Fruit fly (Drosophila melanogaster): ENCODE data around the gene CG33257.

CG33257 gene

dm6 chr3L:16385880-16386584 lies 39.9 kb downstream of the CG33257 start, which contains the start of the genes Agpat3 and RAF2 (continued):
- TF ChIP-seq cad (GFP tag; optimal IDR thresholded peaks at IDR 0.05) (no peak), CG4424 (GFP tag; optimal IDR thresholded peaks at IDR 0.05) (peak; percentile 28), H15 (GFP tag; IDR thresholded peaks at IDR 0.05) (0 out of 3 replicates have a peak, but pooled peaks have one; percentile 13), Nf-YB (GFP tag; optimal IDR thresholded peaks at IDR 0.05) (peak; percentile 6), az2 (GFP tag; optimal IDR thresholded peaks at IDR 0.05) (peak; percentile 47), CG11695 (GFP tag; IDR thresholded peaks at IDR 0.05) (peak; percentile 53; the same call in 1 of the 3 replicates), CG16779 (GFP tag; IDR thresholded peaks at IDR 0.05) (no peak), wor (GFP tag; IDR thresholded peaks at IDR 0.05) (0 out of 2 replicates have a peak, but pooled peaks have one; percentile 21), CG3163 (GFP tag; optimal IDR thresholded peaks at IDR 0.05) (no peak), CoRest (tag; optimal IDR thresholded peaks at IDR 0.05) (peak; percentile 75), Aef1 (GFP tag; IDR thresholded peaks at IDR 0.05) (peak; percentile 38), Med (GFP tag) (peak; percentile 82), sens-2 (GFP tag; IDR thresholded peaks at IDR 0.05) (no peak), CG8089 (GFP tag; optimal IDR thresholded peaks at IDR 0.05) (no peak), D19A (tag; optimal IDR thresholded peaks at IDR 0.05) (peak; percentile 31), CG15269 (tag; optimal IDR thresholded peaks at IDR 0.05) (peak; percentile 66), CG1603 (tag; optimal IDR thresholded peaks at IDR 0.05) (peak; percentile 17), Ada2b (GFP tag; IDR thresholded peaks at IDR 0.05) (no peak), Opbp (GFP tag; IDR thresholded peaks at IDR 0.05; ENCODE audit: partially characterized antibody) (no peak), CG6765 (GFP tag; optimal IDR thresholded peaks at IDR 0.05) (no peak), CG15011 (GFP tag; optimal IDR thresholded peaks at IDR 0.05) (peak; percentile 15), CG9215 (GFP tag; IDR thresholded peaks at IDR 0.05) (peak; percentile 62), CG14710 (tag; optimal IDR thresholded peaks at IDR 0.05) (peak; percentile 76), Oaz (GFP tag; IDR thresholded peaks at IDR 0.05) (no peak), cwo (GFP tag; optimal IDR thresholded peaks at IDR 0.05) (no peak), Rfx (GFP tag; IDR thresholded peaks at IDR 0.05) (peak; percentile 61), PHDP (tag; optimal IDR thresholded peaks at IDR 0.05) (peak; percentile 40), tll (GFP tag; optimal IDR thresholded peaks at IDR 0.05) (peak in 1 of 2 experiments; percentile 46), grau (tag; optimal IDR thresholded peaks at IDR 0.05) (peak; percentile 54), CG34422 (GFP tag; IDR thresholded peaks at IDR 0.05) (no peak), Lim3 (GFP tag; IDR thresholded peaks at IDR 0.05) (no peak), tio (GFP tag; optimal IDR thresholded peaks at IDR 0.05) (peak; percentile 64), CG8388 (GFP tag; optimal IDR thresholded peaks at IDR 0.05) (peak; percentile 21), CG12299 (tag; optimal IDR thresholded peaks at IDR 0.05) (no peak), lmd (GFP tag; IDR thresholded peaks at IDR 0.05) (peak; percentile 67), tap (tag; optimal IDR thresholded peaks at IDR 0.05) (peak; percentile 22), zen2 (GFP tag; IDR thresholded peaks at IDR 0.05; ENCODE audit: partially characterized antibody) (no peak), hth (optimal IDR thresholded peaks at IDR 0.05) (no peak), Oli (tag; optimal IDR thresholded peaks at IDR 0.05) (peak; percentile 33), otp (GFP tag; IDR thresholded peaks at IDR 0.05) (no peak), Dref (GFP tag; IDR thresholded peaks at IDR 0.05) (peak; percentile 11; the same call in 1 of the 2 replicates), pan (optimal IDR thresholded peaks at IDR 0.05) (no peak), pan (GFP tag; optimal IDR thresholded peaks at IDR 0.05 in 1 of 2, IDR thresholded peaks at IDR 0.05 in 1 of 2) (peak in 1 of 2 experiments; percentile 5), Ets65A (GFP tag) (peak; percentile 85), ERR (GFP tag; optimal IDR thresholded peaks at IDR 0.05) (no peak), vnd (GFP tag; IDR thresholded peaks at IDR 0.05; ENCODE audit: partially characterized antibody) (no peak), CG1602 (GFP tag; optimal IDR thresholded peaks at IDR 0.05) (peak; percentile 64), rib (GFP tag; IDR thresholded peaks at IDR 0.05) (no peak), CG6854 (GFP tag; optimal IDR thresholded peaks at IDR 0.05) (no peak), Hmx (GFP tag; optimal IDR thresholded peaks at IDR 0.05) (no peak)
